Worm (Caenorhabditis elegans): ENCODE data around the gene npr-42.

Gene npr-42

DNA sequence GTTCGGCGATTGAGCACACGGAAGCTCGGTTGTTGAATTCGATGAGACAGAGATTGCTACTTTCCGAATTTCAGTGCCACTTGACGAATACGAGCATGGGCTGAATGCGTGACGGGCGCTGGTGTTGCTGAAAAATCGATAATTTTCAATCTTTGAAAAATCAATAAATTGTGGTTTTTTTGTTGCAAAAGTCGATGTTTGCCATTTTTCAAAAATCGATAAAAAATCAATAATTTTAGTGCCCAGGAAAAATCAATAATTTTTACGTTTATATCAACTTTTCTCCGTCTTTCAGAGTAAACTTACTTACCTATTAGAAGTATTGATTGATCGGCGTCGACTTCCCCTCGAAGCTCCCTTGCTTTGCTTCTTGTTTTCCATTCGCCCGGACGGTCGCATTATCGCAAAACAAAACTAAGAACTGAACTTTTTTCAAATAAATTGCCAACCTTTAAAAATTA, 19.4 kb upstream of the npr-42 start, which contains the start of gene C16A11.7:
Gene C16A11.7 (minus strand): TSS at position 411 of the 461 bp plus-strand sequence.
- TF ChIP-seq nhr-77 (tag; optimal IDR thresholded peaks at IDR 0.05) (no peak), sptf-1 (tag; optimal IDR thresholded peaks at IDR 0.05) (no peak), unc-130 (tag; optimal IDR thresholded peaks at IDR 0.05) (no peak), nhr-84 (tag; optimal IDR thresholded peaks at IDR 0.05) (no peak), C04F5.9 (tag; optimal IDR thresholded peaks at IDR 0.05) (no peak), Y116A8C.19 (tag; optimal IDR thresholded peaks at IDR 0.05; ENCODE audit: borderline replicate concordance) (no peak), fos-1 (tag; optimal IDR thresholded peaks at IDR 0.05) (no peak), pag-3 (tag; optimal IDR thresholded peaks at IDR 0.05; ENCODE audit: borderline replicate concordance, insufficient read depth) (no peak), hlh-4 (tag; optimal IDR thresholded peaks at IDR 0.05) (no peak)

DNA sequence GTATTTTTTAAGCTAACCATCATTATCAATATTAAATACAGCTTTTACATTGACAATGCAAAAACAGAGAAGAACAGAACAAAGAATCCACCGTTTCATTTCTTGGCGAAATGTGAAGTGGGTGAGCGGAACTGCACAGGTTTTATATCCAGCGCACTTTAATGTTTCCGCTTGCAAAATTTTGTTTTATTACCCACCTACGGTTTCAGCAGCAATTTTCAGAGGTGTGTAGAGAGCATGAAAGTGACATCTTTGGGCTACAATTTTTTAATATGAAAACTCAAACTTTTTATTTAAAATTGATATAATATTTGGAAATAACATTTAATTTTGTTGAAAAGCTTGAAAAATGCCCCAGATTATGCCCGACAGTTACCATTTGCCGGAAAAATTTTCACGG, 17.3 kb upstream of the npr-42 start, which contains the start of gene clec-135:
Gene clec-135 (minus strand): TSS at position 101 of the 400 bp plus-strand sequence.
- TF ChIP-seq nhr-76 (tag; optimal IDR thresholded peaks at IDR 0.05) (no peak), mef-2 (tag; optimal IDR thresholded peaks at IDR 0.05) (no peak)

DNA sequence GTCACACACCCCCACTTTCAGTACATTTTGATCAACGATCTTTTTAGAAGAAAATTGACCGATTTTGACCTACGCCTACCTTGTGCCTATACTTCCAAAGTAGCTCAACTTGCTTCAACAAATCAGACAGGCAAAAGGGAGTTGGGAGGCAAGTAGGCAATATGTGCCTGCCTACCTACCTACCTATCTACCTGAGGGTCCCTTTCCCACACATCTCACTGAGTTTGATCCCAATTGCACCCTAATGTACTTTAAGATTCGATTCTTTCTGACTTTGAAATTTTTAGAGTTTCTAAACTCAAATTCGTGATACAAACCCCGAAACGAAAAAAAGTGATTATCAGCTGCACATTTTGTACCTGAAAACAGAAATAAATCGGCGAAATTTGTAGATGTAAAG, 8.3 kb upstream of the npr-42 start:
- TF ChIP-seq dpl-1 (GFP tag; optimal IDR thresholded peaks at IDR 0.05) (no peak), ceh-8 (GFP tag; optimal IDR thresholded peaks at IDR 0.05) (no peak), lin-35 (GFP tag; optimal IDR thresholded peaks at IDR 0.05) (no peak), lsy-2 (tag; optimal IDR thresholded peaks at IDR 0.05) (no peak), blmp-1 (tag; optimal IDR thresholded peaks at IDR 0.05) (no peak), unc-130 (tag; optimal IDR thresholded peaks at IDR 0.05) (no peak), lin-39 (tag; optimal IDR thresholded peaks at IDR 0.05) (no peak)

ce11 chrII:4276924-4277323, 922 bp downstream of the npr-42 start:
- no peak for TF ChIP-seq lin-35 (GFP tag; optimal IDR thresholded peaks at IDR 0.05)
- TF ChIP-seq vab-15 (tag; optimal IDR thresholded peaks at IDR 0.05): no peak
- no peak for TF ChIP-seq mdl-1 (tag; optimal IDR thresholded peaks at IDR 0.05)
- no peak for TF ChIP-seq snu-23 (GFP tag; optimal IDR thresholded peaks at IDR 0.05)
- TF ChIP-seq lsy-2 (tag; optimal IDR thresholded peaks at IDR 0.05): no peak
- no peak for TF ChIP-seq egl-27 (tag; optimal IDR thresholded peaks at IDR 0.05)
- TF ChIP-seq mep-1 (tag; optimal IDR thresholded peaks at IDR 0.05): no peak
- no peak for TF ChIP-seq ceh-88 (GFP tag; IDR thresholded peaks at IDR 0.05)
- no peak for TF ChIP-seq egl-13 (tag; optimal IDR thresholded peaks at IDR 0.05)
- no peak for TF ChIP-seq pag-3 (tag; optimal IDR thresholded peaks at IDR 0.05; ENCODE audit: borderline replicate concordance, insufficient read depth)
- no peak for TF ChIP-seq swsn-7 (tag; optimal IDR thresholded peaks at IDR 0.05)
- no peak for TF ChIP-seq dsc-1 (tag; optimal IDR thresholded peaks at IDR 0.05)
- TF ChIP-seq lin-15B (tag; optimal IDR thresholded peaks at IDR 0.05): no peak
- no peak for TF ChIP-seq ama-1 (optimal IDR thresholded peaks at IDR 0.05)
- no peak for TF ChIP-seq lin-14 (GFP tag; optimal IDR thresholded peaks at IDR 0.05)
- TF ChIP-seq nhr-90 (tag; optimal IDR thresholded peaks at IDR 0.05; ENCODE audit: poor library complexity): no peak

DNA sequence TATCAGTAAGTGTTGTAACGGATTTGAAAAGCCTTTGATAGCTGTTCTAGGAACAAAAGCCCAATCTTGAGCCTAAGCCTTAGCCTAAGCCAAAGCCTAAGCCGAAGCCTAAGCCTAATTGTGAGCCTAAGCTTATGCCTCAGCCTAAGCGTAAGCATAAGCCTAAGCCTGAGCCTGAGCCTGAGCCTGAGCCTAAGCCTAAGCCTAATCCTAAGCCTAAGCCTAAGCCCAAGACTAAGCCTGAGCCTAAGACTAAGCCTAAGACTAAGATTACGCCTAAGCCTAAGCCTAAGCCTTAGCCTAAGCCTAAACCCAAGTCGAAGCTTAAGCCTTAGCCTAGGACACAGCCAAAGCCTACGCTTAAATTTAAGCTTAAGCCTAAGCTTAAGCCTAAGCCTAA, 1.6 kb downstream of the npr-42 start:
- TF ChIP-seq egl-27 (tag; optimal IDR thresholded peaks at IDR 0.05): no peak
- no peak for TF ChIP-seq aha-1 (tag; optimal IDR thresholded peaks at IDR 0.05)
- TF ChIP-seq nhr-12 (tag; optimal IDR thresholded peaks at IDR 0.05): no peak
- TF ChIP-seq C04F5.9 (tag; optimal IDR thresholded peaks at IDR 0.05): no peak
- no peak for TF ChIP-seq zip-4 (GFP tag; optimal IDR thresholded peaks at IDR 0.05)
- TF ChIP-seq unc-30 (tag; optimal IDR thresholded peaks at IDR 0.05): no peak
- no peak for TF ChIP-seq ceh-63 (GFP tag; optimal IDR thresholded peaks at IDR 0.05)
- no peak for TF ChIP-seq skn-1 (tag; optimal IDR thresholded peaks at IDR 0.05)
- no peak for TF ChIP-seq fkh-8 (tag; optimal IDR thresholded peaks at IDR 0.05)
